Worm (Caenorhabditis elegans) whole organism, L4 larva: ENCODE measurements around the gene K07F5.14.
A peak's percentile ranks its signal among the peaks of the same experiment; 100 is the strongest.

Source experiments
- F10B5.3 ChIP-seq: sonication (generic microtip); optimal IDR thresholded peaks from 2 replicates; lab custom pipeline; 2016; ENCODE audit warnings: mild to moderate bottlenecking, missing genetic modification characterization, missing compliant biosample characterization
- T26A8.4 ChIP-seq: fragments of 200-800 bp; sonication (Bioruptor generic); IDR thresholded peaks from 2 replicates; pipeline ENCODE4 v1.3.6; 2022; ENCODE audit warnings: missing genetic modification characterization, missing compliant biosample characterization
- ceh-44 ChIP-seq: fragments of 200-800 bp; sonication (Bioruptor generic); IDR thresholded peaks from 2 replicates; pipeline ENCODE4 v1.3.6; 2022; ENCODE audit warnings: missing genetic modification reagents, missing genetic modification characterization, missing compliant biosample characterization
- ceh-62 ChIP-seq: sonication (generic microtip); optimal IDR thresholded peaks from 2 replicates; lab custom pipeline; 2017; ENCODE audit warnings: missing biosample characterization, missing genetic modification characterization
- cey-2 ChIP-seq: sonication (generic microtip); optimal IDR thresholded peaks from 3 replicates; lab custom pipeline; 2017; ENCODE audit warnings: missing genetic modification characterization, mild to moderate bottlenecking, missing compliant biosample characterization, antibody characterized with exemption, borderline replicate concordance; ENCODE audit not compliant: insufficient read depth
- lin-13 ChIP-seq: fragments of 150-350 bp; optimal IDR thresholded peaks from 2 replicates; lab custom pipeline; 2014; ENCODE audit warnings: missing biosample characterization, missing genetic modification reagents, missing genetic modification characterization
- lin-38 ChIP-seq: fragments of 200-800 bp; sonication (Bioruptor generic); IDR thresholded peaks from 2 replicates; pipeline ENCODE4 v1.3.6; 2022; ENCODE audit warnings: missing genetic modification reagents, missing genetic modification characterization, missing compliant biosample characterization
- nhr-102 ChIP-seq: sonication (generic microtip); optimal IDR thresholded peaks from 2 replicates; lab custom pipeline; 2016; ENCODE audit warnings: mild to moderate bottlenecking, missing genetic modification characterization, moderate library complexity, missing compliant biosample characterization
- nhr-25 ChIP-seq: sonication (generic microtip); optimal IDR thresholded peaks from 2 replicates; lab custom pipeline; 2017; ENCODE audit warnings: missing genetic modification characterization, mild to moderate bottlenecking, missing compliant biosample characterization, antibody characterized with exemption, moderate library complexity, borderline replicate concordance; ENCODE audit not compliant: insufficient read depth
- nhr-76 ChIP-seq: fragments of 150-350 bp; optimal IDR thresholded peaks from 2 replicates; lab custom pipeline; 2014; ENCODE audit warnings: missing biosample characterization, missing genetic modification characterization
- pqm-1 ChIP-seq: sonication (generic microtip); optimal IDR thresholded peaks from 2 replicates; lab custom pipeline; 2017; ENCODE audit warnings: missing biosample characterization, missing genetic modification characterization
- sdz-12 ChIP-seq: fragments of 200-800 bp; sonication (Bioruptor generic); optimal IDR thresholded peaks from 2 replicates; lab custom pipeline; 2018; ENCODE audit warnings: mild to moderate bottlenecking, missing genetic modification characterization, missing compliant biosample characterization
- set-16 ChIP-seq: fragments of 200-800 bp; sonication (Bioruptor generic); IDR thresholded peaks from 2 replicates; pipeline ENCODE4 v1.3.6; 2022; ENCODE audit warnings: missing genetic modification reagents, missing genetic modification characterization, missing compliant biosample characterization
- unc-62 ChIP-seq, 3 experiments: fragments of 150-350 bp in 1 of 3; sonication (generic microtip); optimal IDR thresholded peaks in 2 of 3; peaks in 1 of 3; 1 replicate in 1 of 3; 2 replicates in 2 of 3; lab custom pipeline; 2014 to 2017; ENCODE audit warnings: missing biosample characterization in 3 of 3, missing genetic modification characterization in 3 of 3, missing genetic modification reagents in 3 of 3, missing genotype in 1 of 3

- TF ChIP-seq nhr-102, result no peak
- TF ChIP-seq lin-13, result no peak
- no peak for TF ChIP-seq lin-38
- no peak for TF ChIP-seq pqm-1
- no peak for TF ChIP-seq sdz-12 (GFP tag; lab: Kevin White, UChicago)
- TF ChIP-seq set-16, result no peak
- TF ChIP-seq T26A8.4 (GFP tag; lab: Robert Waterston, UW), result 0 out of 2 replicates have a peak, but pooled peaks have one; percentile 35
- no peak for TF ChIP-seq ceh-44 (GFP tag; lab: Robert Waterston, UW)
- TF ChIP-seq unc-62 (GFP tag; optimal IDR thresholded peaks at IDR 0.05 in 1 of 2; lab: Kevin White, UChicago), result no peak
- TF ChIP-seq unc-62 (tag; optimal IDR thresholded peaks at IDR 0.05; lab: Kevin White, UChicago), result no peak
- TF ChIP-seq nhr-25 (tag; lab: Kevin White, UChicago), result no peak
- no peak for TF ChIP-seq cey-2 (tag; lab: Kevin White, UChicago)
- no peak for TF ChIP-seq ceh-62
- no peak for TF ChIP-seq F10B5.3 (tag; lab: Kevin White, UChicago)
- TF ChIP-seq nhr-76 (tag; lab: Kevin White, UChicago), result no peak
Observed at ce11 chrIV:9913064-9913463, 51.0 kb downstream of the K07F5.14 start.
